Fruit fly (Drosophila melanogaster) whole organism, wandering third instar larva: Measurements from ENCODE around the gene CG43815.

Experiments
- Abd-B ChIP-seq: fragments of >200 bp; optimal IDR thresholded peaks from 2 replicates; lab custom pipeline; 2017; ENCODE audit warnings: missing biosample characterization, missing genetic modification characterization
- CG9705 ChIP-seq: fragments of 200-800 bp; sonication (Bioruptor generic); optimal IDR thresholded peaks from 2 replicates; lab custom pipeline; 2018; ENCODE audit warnings: missing biosample characterization, mild to moderate bottlenecking, missing genetic modification characterization
- Dfd ChIP-seq: fragments of >200 bp; optimal IDR thresholded peaks from 2 replicates; lab custom pipeline; 2017; ENCODE audit warnings: missing biosample characterization, missing genetic modification characterization
- Dif ChIP-seq: fragments of 200-275, 200-300 bp; sonication (Bioruptor generic); optimal IDR thresholded peaks from 2 replicates; lab custom pipeline; 2018; ENCODE audit warnings: missing biosample characterization, missing genetic modification characterization; ENCODE audit not compliant: partially characterized antibody
- Jra ChIP-seq: sonication (Bioruptor generic); optimal IDR thresholded peaks from 2 replicates; lab custom pipeline; 2016; ENCODE audit warnings: missing biosample characterization, missing genetic modification characterization
- Vsx2 ChIP-seq: fragments of 200-300, 225-300 bp; sonication (Bioruptor generic); optimal IDR thresholded peaks from 2 replicates; lab custom pipeline; 2018; ENCODE audit warnings: missing biosample characterization, missing genetic modification characterization; ENCODE audit not compliant: partially characterized antibody
- brk ChIP-seq: fragments of 200-800 bp; sonication (Bioruptor generic); optimal IDR thresholded peaks from 2 replicates; lab custom pipeline; 2016; ENCODE audit warnings: missing biosample characterization, mild to moderate bottlenecking, missing genetic modification characterization
- ey ChIP-seq: fragments of 200-800 bp; sonication (Bioruptor generic); optimal IDR thresholded peaks from 2 replicates; lab custom pipeline; 2016; ENCODE audit warnings: missing biosample characterization, missing genetic modification characterization
- fru ChIP-seq: fragments of 200-800 bp; sonication (Bioruptor generic); optimal IDR thresholded peaks from 3 replicates; lab custom pipeline; 2016; ENCODE audit warnings: missing biosample characterization, mild to moderate bottlenecking, missing genetic modification characterization
- h ChIP-seq: fragments of 200-800 bp; sonication (Bioruptor generic); optimal IDR thresholded peaks from 3 replicates; lab custom pipeline; 2016; ENCODE audit warnings: missing biosample characterization, mild to moderate bottlenecking, missing genetic modification characterization
- lola ChIP-seq: fragments of >200 bp; optimal IDR thresholded peaks from 2 replicates; lab custom pipeline; 2017; ENCODE audit warnings: missing biosample characterization, missing genetic modification characterization
- pan ChIP-seq: fragments of >200 bp; optimal IDR thresholded peaks from 2 replicates; lab custom pipeline; 2017
- tai ChIP-seq: sonication (Bioruptor generic); optimal IDR thresholded peaks from 2 replicates; lab custom pipeline; 2016; ENCODE audit warnings: missing biosample characterization, missing genetic modification characterization

dm6 chr2L:3573907-3574306 lies 2.1 kb upstream of the CG43815 start:
- TF ChIP-seq Dfd (GFP tag; lab: Kevin White, UChicago), result no peak
- no peak for TF ChIP-seq CG9705 (GFP tag; lab: Kevin White, UChicago)
- TF ChIP-seq pan, result no peak
- TF ChIP-seq Vsx2 (GFP tag; lab: Kevin White, UChicago), result no peak
- no peak for TF ChIP-seq tai
- no peak for TF ChIP-seq Jra (GFP tag; lab: Kevin White, UChicago)
- TF ChIP-seq Abd-B (GFP tag; lab: Kevin White, UChicago), result no peak
- TF ChIP-seq Dif (GFP tag; lab: Kevin White, UChicago), result no peak
- peak; percentile 49 for TF ChIP-seq h (GFP tag; lab: Kevin White, UChicago)
- TF ChIP-seq brk (GFP tag; lab: Kevin White, UChicago), result no peak
- no peak for TF ChIP-seq fru (GFP tag; lab: Kevin White, UChicago)
- TF ChIP-seq lola (GFP tag; lab: Kevin White, UChicago), result no peak
- TF ChIP-seq ey (GFP tag; lab: Kevin White, UChicago), result peak; percentile 58
